Fruit fly (Drosophila melanogaster) whole organism, prepupa: Measurements from ENCODE around the gene CG1440.
A peak's percentile ranks its signal among the peaks of the same experiment; 100 is the strongest.

Experiments
- CG10669 ChIP-seq: fragments of 200-800 bp; sonication (Bioruptor generic); optimal IDR thresholded peaks from 3 replicates; lab custom pipeline; 2018; ENCODE audit warnings: missing biosample characterization, mild to moderate bottlenecking, missing genetic modification characterization, moderate library complexity
- CG11294 ChIP-seq: fragments of 200-800 bp; sonication (Bioruptor generic); IDR thresholded peaks from 2 replicates; pipeline ENCODE4 v1.3.6; 2022; ENCODE audit warnings: missing biosample characterization, missing genetic modification characterization
- CG1621 ChIP-seq: fragments of 200-800 bp; sonication (Bioruptor generic); optimal IDR thresholded peaks from 3 replicates; lab custom pipeline; 2018; ENCODE audit warnings: missing biosample characterization, mild to moderate bottlenecking, missing genetic modification characterization
- CG34406 ChIP-seq: fragments of 200-800 bp; sonication (Bioruptor generic); optimal IDR thresholded peaks from 3 replicates; lab custom pipeline; 2016; ENCODE audit warnings: missing biosample characterization, missing genetic modification characterization
- CG4318 ChIP-seq: fragments of 200-800 bp; sonication (Bioruptor generic); optimal IDR thresholded peaks from 3 replicates; lab custom pipeline; 2017; ENCODE audit warnings: missing biosample characterization, mild to moderate bottlenecking, missing genetic modification characterization
- CG8119 ChIP-seq: fragments of 200-800 bp; sonication (Bioruptor generic); IDR thresholded peaks from 3 replicates; pipeline ENCODE4 v1.3.6; 2022; ENCODE audit warnings: missing biosample characterization, missing genetic modification characterization
- Gug ChIP-seq: fragments of 200-800 bp; sonication (Bioruptor generic); IDR thresholded peaks from 2 replicates; pipeline ENCODE4 v1.3.6; 2022; ENCODE audit warnings: missing biosample characterization, missing genetic modification characterization
- Met ChIP-seq: fragments of 200-800 bp; sonication (Bioruptor generic); optimal IDR thresholded peaks from 3 replicates; lab custom pipeline; 2016; ENCODE audit warnings: missing biosample characterization, missing genetic modification characterization
- cyc ChIP-seq: fragments of 200-800 bp; sonication (Bioruptor generic); optimal IDR thresholded peaks from 3 replicates; lab custom pipeline; 2016; ENCODE audit warnings: missing biosample characterization, missing genetic modification characterization
- esn ChIP-seq: fragments of 200-800 bp; sonication (Bioruptor generic); optimal IDR thresholded peaks from 2 replicates; lab custom pipeline; 2016; ENCODE audit warnings: missing biosample characterization, mild to moderate bottlenecking, missing genetic modification characterization, moderate library complexity
- fd59A ChIP-seq: fragments of 200-800 bp; sonication (Bioruptor generic); optimal IDR thresholded peaks from 2 replicates; lab custom pipeline; 2017; ENCODE audit warnings: missing biosample characterization, mild to moderate bottlenecking, missing genetic modification characterization, missing genetic modification reagents
- net ChIP-seq: fragments of 200-800 bp; sonication (Bioruptor generic); optimal IDR thresholded peaks from 3 replicates; lab custom pipeline; 2016; ENCODE audit warnings: missing biosample characterization, missing genetic modification characterization
- spab ChIP-seq: fragments of 200-800 bp; sonication (Bioruptor generic); optimal IDR thresholded peaks from 2 replicates; lab custom pipeline; 2017; ENCODE audit warnings: missing biosample characterization, mild to moderate bottlenecking, missing genetic modification characterization, missing genetic modification reagents

dm6 chrX:8411532-8411960, 25.3 kb upstream of the CG1440 start, which contains the start of gene lawc:
- TF ChIP-seq CG4318 (GFP tag; lab: Kevin White, UChicago), result no peak
- no peak for TF ChIP-seq fd59A (GFP tag; lab: Kevin White, UChicago)
- no peak for TF ChIP-seq cyc (GFP tag; lab: Kevin White, UChicago)
- TF ChIP-seq esn, result peak; percentile 30
- TF ChIP-seq Met (GFP tag; lab: Kevin White, UChicago), result peak; percentile 30
- peak; percentile 52 for TF ChIP-seq net (GFP tag; lab: Kevin White, UChicago)
- TF ChIP-seq CG11294 (GFP tag; lab: Robert Waterston, UW), result peak; percentile 54; the same call in 1 of the 2 replicates
- 0 out of 2 replicates have a peak, but pooled peaks have one; percentile 37 for TF ChIP-seq Gug (GFP tag; lab: Robert Waterston, UW)
- peak; percentile 86 for TF ChIP-seq CG8119 (GFP tag; lab: Robert Waterston, UW)
- TF ChIP-seq CG10669 (GFP tag; lab: Kevin White, UChicago), result no peak
- peak; percentile 9 for TF ChIP-seq spab (GFP tag; lab: Kevin White, UChicago)
- no peak for TF ChIP-seq CG1621
- TF ChIP-seq CG34406 (GFP tag; lab: Kevin White, UChicago), result peak; percentile 9
